Fruit fly (Drosophila melanogaster) Kc167 (cell line): Measurements from ENCODE around the gene CG15014.

Experiments
- insv ChIP-seq: fragments of >200 bp; optimal IDR thresholded peaks from 3 replicates; lab custom pipeline; 2018; ENCODE audit warnings: missing external identifiers
- psq ChIP-seq: fragments of >200 bp; optimal IDR thresholded peaks from 2 replicates; lab custom pipeline; 2017; ENCODE audit warnings: missing external identifiers
- ttk ChIP-seq: sonication (Bioruptor generic); optimal IDR thresholded peaks from 2 replicates; lab custom pipeline; 2017; ENCODE audit warnings: missing external identifiers

DNA sequence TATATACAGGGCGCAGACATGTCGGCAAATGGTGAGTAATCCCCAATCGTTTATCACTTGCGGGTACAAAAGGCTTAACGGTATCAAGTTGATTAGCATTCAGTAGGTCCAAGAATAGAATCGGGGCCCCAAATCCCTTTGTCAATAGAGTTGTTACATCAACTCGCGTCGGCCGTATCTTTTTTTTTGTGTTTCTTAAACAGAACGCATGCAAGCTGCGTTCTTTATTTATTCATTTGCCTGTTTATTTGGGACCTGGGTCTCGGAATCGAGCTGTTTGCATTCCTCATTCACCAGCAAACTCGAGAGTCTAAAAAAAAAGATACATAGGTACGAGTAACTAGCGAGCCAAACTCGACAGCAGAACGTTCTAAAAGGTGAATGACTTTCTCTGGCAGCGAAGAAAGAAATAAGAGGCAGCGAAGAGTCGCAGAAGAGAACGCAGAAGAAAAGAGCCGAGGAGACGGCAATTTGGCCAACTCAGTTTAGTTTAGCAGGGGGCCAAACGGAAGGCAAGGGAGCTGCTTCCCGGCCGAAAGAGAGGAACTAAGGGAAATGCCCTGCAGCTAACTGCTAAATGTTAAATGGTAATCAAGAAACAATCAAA lies 49.8 kb downstream of the CG15014 start:
- TF ChIP-seq insv (lab: Kevin White, UChicago) (no peak), psq (lab: Kevin White, UChicago) (no peak), ttk (lab: Kevin White, UChicago) (no peak)
